Worm (Caenorhabditis elegans): Measurements from ENCODE around the gene K07D4.2.

ce11 chrII:4004614-4005013, 40.7 kb downstream of the K07D4.2 start, which contains the start of gene ephx-1:
- TF ChIP-seq nhr-25 (tag; optimal IDR thresholded peaks at IDR 0.05; ENCODE audit: borderline replicate concordance, insufficient read depth): no peak
- TF ChIP-seq ztf-7 (tag; optimal IDR thresholded peaks at IDR 0.05): no peak
- TF ChIP-seq D1046.2 (GFP tag; IDR thresholded peaks at IDR 0.05): no peak
- no peak for TF ChIP-seq ama-1 (optimal IDR thresholded peaks at IDR 0.05)
- TF ChIP-seq snpc-4 (tag; optimal IDR thresholded peaks at IDR 0.05): no peak
- no peak for TF ChIP-seq dpl-1 (GFP tag; optimal IDR thresholded peaks at IDR 0.05)
- TF ChIP-seq hlh-30 (tag; optimal IDR thresholded peaks at IDR 0.05; ENCODE audit: insufficient read depth): no peak
- no peak for TF ChIP-seq sdz-12 (GFP tag; optimal IDR thresholded peaks at IDR 0.05)
- no peak for TF ChIP-seq ceh-82 (tag; optimal IDR thresholded peaks at IDR 0.05)
- TF ChIP-seq zag-1 (tag; optimal IDR thresholded peaks at IDR 0.05): no peak

Data from whole organism, L4 larva.